Fruit fly (Drosophila melanogaster): Measurements from ENCODE around the gene RpS3A.
"Not testable (repeated sequence)": the region's sequence is repeated elsewhere in the genome, so short reads cannot be mapped to it uniquely, and the experiment has no call there.

RpS3A gene

dm6 chr4:42352-42751 lies 24.7 kb downstream of the RpS3A start:
- TF ChIP-seq CG17802 (tag; optimal IDR thresholded peaks at IDR 0.05): peak; percentile 65
- TF ChIP-seq CG16813 (GFP tag; IDR thresholded peaks at IDR 0.05; ENCODE audit: partially characterized antibody): peak; percentile 27; the same call in 1 of the 3 replicates
- no peak for TF ChIP-seq CG7928 (GFP tag; optimal IDR thresholded peaks at IDR 0.05)
- no peak for TF ChIP-seq gfzf (GFP tag; optimal IDR thresholded peaks at IDR 0.05)
- TF ChIP-seq CG30020 (tag; optimal IDR thresholded peaks at IDR 0.05): peak; percentile 77
- TF ChIP-seq CG3065 (GFP tag; optimal IDR thresholded peaks at IDR 0.05): peak; percentile 33
- no peak for TF ChIP-seq amos (GFP tag; IDR thresholded peaks at IDR 0.05; ENCODE audit: partially characterized antibody)
- TF ChIP-seq BEAF-32 (GFP tag; optimal IDR thresholded peaks at IDR 0.05): peak; percentile 30
- peak; percentile 5 for TF ChIP-seq CG2116 (GFP tag; optimal IDR thresholded peaks at IDR 0.05)

dm6 chr4:41587-41986 lies 25.4 kb downstream of the RpS3A start:
- TF ChIP-seq rib (GFP tag; IDR thresholded peaks at IDR 0.05) (0 out of 2 replicates have a peak, but pooled peaks have one; percentile 11), Trl (optimal IDR thresholded peaks at IDR 0.05) (peak in 1 of 2 experiments; percentile 22), D19A (tag; optimal IDR thresholded peaks at IDR 0.05) (peak; percentile 95), CG6791 (GFP tag; IDR thresholded peaks at IDR 0.05; ENCODE audit: partially characterized antibody) (peak; percentile 25; the same call in 1 of the 3 replicates), row (GFP tag; IDR thresholded peaks at IDR 0.05) (peak; percentile 66)
- TF ChIP-seq Trl (GFP tag; optimal IDR thresholded peaks at IDR 0.05): not testable (repeated sequence)

Data from whole organism, embryonic.